Fruit fly (Drosophila melanogaster): ENCODE measurements around the gene CG42671.

The CG42671 gene

dm6 chr3L:11214406-11215243 is at the start of gene CG42671:
CG42671 (plus strand) TSS chr3L:11214505.
- TF ChIP-seq CG34367 (tag; optimal IDR thresholded peaks at IDR 0.05): peak; percentile 17
- TF ChIP-seq Ets98B (GFP tag; IDR thresholded peaks at IDR 0.05): peak; percentile 10; the same call in 1 of the 2 replicates
- no peak for TF ChIP-seq CG12605 (GFP tag; IDR thresholded peaks at IDR 0.05)
- TF ChIP-seq CG17806 (tag; optimal IDR thresholded peaks at IDR 0.05): no peak
- no peak for TF ChIP-seq CG8159 (tag; optimal IDR thresholded peaks at IDR 0.05)
- TF ChIP-seq CG8301 (tag; optimal IDR thresholded peaks at IDR 0.05): peak; percentile 9
- no peak for TF ChIP-seq CG14655 (GFP tag; optimal IDR thresholded peaks at IDR 0.05)
- no peak for TF ChIP-seq Snoo (tag; optimal IDR thresholded peaks at IDR 0.05)
- peak; percentile 55 for TF ChIP-seq gl (tag; optimal IDR thresholded peaks at IDR 0.05)
- TF ChIP-seq CG15710 (tag; optimal IDR thresholded peaks at IDR 0.05): peak; percentile 20
- no peak for TF ChIP-seq CG13204 (GFP tag; optimal IDR thresholded peaks at IDR 0.05)
- peak; percentile 20 for TF ChIP-seq Pif1A (GFP tag; optimal IDR thresholded peaks at IDR 0.05)
- no peak for TF ChIP-seq rn (GFP tag; IDR thresholded peaks at IDR 0.05)
- peak; percentile 74 for TF ChIP-seq D1 (tag; optimal IDR thresholded peaks at IDR 0.05)
- TF ChIP-seq CG4496 (GFP tag; IDR thresholded peaks at IDR 0.05): no peak
- TF ChIP-seq CG9948 (tag; optimal IDR thresholded peaks at IDR 0.05): no peak
- TF ChIP-seq fd96Ca (GFP tag; IDR thresholded peaks at IDR 0.05): no peak; the same call in 2 of the 3 replicates
- TF ChIP-seq CG32121 (GFP tag; IDR thresholded peaks at IDR 0.05): no peak; the same call in 1 of the 2 replicates
- TF ChIP-seq EcR (GFP tag; optimal IDR thresholded peaks at IDR 0.05): no peak
- TF ChIP-seq CG10348 (GFP tag; IDR thresholded peaks at IDR 0.05): no peak
- peak; percentile 14 for TF ChIP-seq Pif1B (GFP tag; optimal IDR thresholded peaks at IDR 0.05)

- TF ChIP-seq D1 (tag; optimal IDR thresholded peaks at IDR 0.05): no peak
- no peak for TF ChIP-seq rn (GFP tag; IDR thresholded peaks at IDR 0.05)
- no peak for TF ChIP-seq gl (tag; optimal IDR thresholded peaks at IDR 0.05)
- TF ChIP-seq CG17806 (tag; optimal IDR thresholded peaks at IDR 0.05): no peak
These were observed 49.4 kb upstream of the CG42671 start, which contains the start of gene Alg10 for dm6 chr3L:11164899-11165298. Alg10 (plus strand) TSS chr3L:11164971.

- 0 out of 3 replicates have a peak, but pooled peaks have one; percentile 21 for TF ChIP-seq fd96Ca (GFP tag; IDR thresholded peaks at IDR 0.05)
- no peak for TF ChIP-seq D1 (tag; optimal IDR thresholded peaks at IDR 0.05)
- TF ChIP-seq Pif1B (GFP tag; optimal IDR thresholded peaks at IDR 0.05): no peak
- TF ChIP-seq Snoo (tag; optimal IDR thresholded peaks at IDR 0.05): peak; percentile 78
- 0 out of 2 replicates have a peak, but pooled peaks have one; percentile 35 for TF ChIP-seq CG32121 (GFP tag; IDR thresholded peaks at IDR 0.05)
- peak; percentile 53 for TF ChIP-seq CG34367 (tag; optimal IDR thresholded peaks at IDR 0.05)
- TF ChIP-seq Ets98B (GFP tag; IDR thresholded peaks at IDR 0.05): peak; percentile 18; the same call in 1 of the 2 replicates
- TF ChIP-seq Pif1A (GFP tag; optimal IDR thresholded peaks at IDR 0.05): no peak
- TF ChIP-seq CG10348 (GFP tag; IDR thresholded peaks at IDR 0.05): no peak
- no peak for TF ChIP-seq CG9948 (tag; optimal IDR thresholded peaks at IDR 0.05)
- TF ChIP-seq CG4496 (GFP tag; IDR thresholded peaks at IDR 0.05): peak; percentile 78
- no peak for TF ChIP-seq CG8159 (tag; optimal IDR thresholded peaks at IDR 0.05)
- no peak for TF ChIP-seq CG17806 (tag; optimal IDR thresholded peaks at IDR 0.05)
- no peak for TF ChIP-seq CG13204 (GFP tag; optimal IDR thresholded peaks at IDR 0.05)
- TF ChIP-seq CG12605 (GFP tag; IDR thresholded peaks at IDR 0.05): peak; percentile 64
- TF ChIP-seq EcR (GFP tag; optimal IDR thresholded peaks at IDR 0.05): no peak
- TF ChIP-seq CG8301 (tag; optimal IDR thresholded peaks at IDR 0.05): no peak
- TF ChIP-seq CG15710 (tag; optimal IDR thresholded peaks at IDR 0.05): no peak
- TF ChIP-seq CG14655 (GFP tag; optimal IDR thresholded peaks at IDR 0.05): no peak
- TF ChIP-seq gl (tag; optimal IDR thresholded peaks at IDR 0.05): peak; percentile 38
- TF ChIP-seq rn (GFP tag; IDR thresholded peaks at IDR 0.05): no peak
These were observed 44.8 kb upstream of the CG42671 start, which contains the start of the genes wls and Adck5 for dm6 chr3L:11169299-11170181. wls (minus strand) TSS chr3L:11169625. Adck5 (plus strand) TSS chr3L:11169817.

dm6 chr3L:11173049-11173564 is 41.2 kb upstream of the CG42671 start, which contains the start of gene CG14142:
CG14142 (plus strand) TSS chr3L:11173514.
- no peak for TF ChIP-seq rn (GFP tag; IDR thresholded peaks at IDR 0.05)
- no peak for TF ChIP-seq CG17806 (tag; optimal IDR thresholded peaks at IDR 0.05)
- 0 out of 3 replicates have a peak, but pooled peaks have one; percentile 17 for TF ChIP-seq CG4496 (GFP tag; IDR thresholded peaks at IDR 0.05)
- TF ChIP-seq CG15710 (tag; optimal IDR thresholded peaks at IDR 0.05): no peak
- TF ChIP-seq gl (tag; optimal IDR thresholded peaks at IDR 0.05): no peak
- no peak for TF ChIP-seq CG9948 (tag; optimal IDR thresholded peaks at IDR 0.05)
- TF ChIP-seq Snoo (tag; optimal IDR thresholded peaks at IDR 0.05): no peak
- no peak for TF ChIP-seq fd96Ca (GFP tag; IDR thresholded peaks at IDR 0.05)

- no peak for TF ChIP-seq CG34367 (tag; optimal IDR thresholded peaks at IDR 0.05)
- no peak for TF ChIP-seq EcR (GFP tag; optimal IDR thresholded peaks at IDR 0.05)
- TF ChIP-seq CG12605 (GFP tag; IDR thresholded peaks at IDR 0.05): no peak
- TF ChIP-seq fd96Ca (GFP tag; IDR thresholded peaks at IDR 0.05): no peak
- TF ChIP-seq rn (GFP tag; IDR thresholded peaks at IDR 0.05): no peak
- TF ChIP-seq Pif1B (GFP tag; optimal IDR thresholded peaks at IDR 0.05): no peak
- no peak for TF ChIP-seq CG15710 (tag; optimal IDR thresholded peaks at IDR 0.05)
- no peak for TF ChIP-seq CG14655 (GFP tag; optimal IDR thresholded peaks at IDR 0.05)
- TF ChIP-seq gl (tag; optimal IDR thresholded peaks at IDR 0.05): no peak
- no peak for TF ChIP-seq CG8301 (tag; optimal IDR thresholded peaks at IDR 0.05)
These were observed 31.3 kb upstream of the CG42671 start for dm6 chr3L:11182994-11183393.

Data from whole organism, pupa.